Worm (Caenorhabditis elegans) whole organism, late embryonic: ENCODE data around the gene B0457.2.

Experiments used
- C08G9.2 ChIP-seq: sonication (generic microtip); optimal IDR thresholded peaks from 2 replicates; lab custom pipeline; 2016; ENCODE audit warnings: mild to moderate bottlenecking, missing genetic modification characterization, moderate library complexity, missing compliant biosample characterization
- C38D4.7 ChIP-seq: fragments of 200-800 bp; sonication (Bioruptor generic); optimal IDR thresholded peaks from 2 replicates; lab custom pipeline; 2018; ENCODE audit warnings: mild to moderate bottlenecking, missing genetic modification characterization, moderate library complexity, missing compliant biosample characterization
- F13H6.1 ChIP-seq: sonication (generic microtip); optimal IDR thresholded peaks from 2 replicates; lab custom pipeline; 2016; ENCODE audit warnings: missing genetic modification characterization, missing compliant biosample characterization
- K09A11.1 ChIP-seq: sonication (generic microtip); optimal IDR thresholded peaks from 2 replicates; lab custom pipeline; 2017; ENCODE audit warnings: antibody characterized with exemption, mild to moderate bottlenecking, missing genetic modification characterization, missing compliant biosample characterization; ENCODE audit not compliant: insufficient read depth
- Y22D7AL.16 ChIP-seq: sonication (generic microtip); optimal IDR thresholded peaks from 2 replicates; lab custom pipeline; 2016; ENCODE audit warnings: missing genetic modification characterization, missing compliant biosample characterization
- ahr-1 ChIP-seq: sonication (generic microtip); optimal IDR thresholded peaks from 2 replicates; lab custom pipeline; 2016; ENCODE audit warnings: missing genetic modification characterization, missing compliant biosample characterization
- ama-1 ChIP-seq: fragments of 150-350 bp; optimal IDR thresholded peaks from 2 replicates; lab custom pipeline; 2014
- ceh-14 ChIP-seq: sonication (generic microtip); optimal IDR thresholded peaks from 2 replicates; lab custom pipeline; 2016; ENCODE audit warnings: missing genotype, missing genetic modification characterization, missing compliant biosample characterization
- ceh-18 ChIP-seq: sonication (generic microtip); optimal IDR thresholded peaks from 2 replicates; lab custom pipeline; 2016; ENCODE audit warnings: missing genetic modification characterization, missing compliant biosample characterization
- ceh-19 ChIP-seq: fragments of 200-800 bp; sonication (Bioruptor generic); optimal IDR thresholded peaks from 2 replicates; lab custom pipeline; 2018; ENCODE audit warnings: mild to moderate bottlenecking, missing genetic modification characterization, missing compliant biosample characterization
- ceh-2 ChIP-seq: sonication (generic microtip); optimal IDR thresholded peaks from 2 replicates; lab custom pipeline; 2016; ENCODE audit warnings: missing genotype, missing genetic modification characterization, missing compliant biosample characterization
- ceh-22 ChIP-seq: sonication (generic microtip); optimal IDR thresholded peaks from 2 replicates; lab custom pipeline; 2017; ENCODE audit warnings: missing biosample characterization, missing genetic modification characterization
- ceh-24 ChIP-seq: sonication (generic microtip); optimal IDR thresholded peaks from 2 replicates; lab custom pipeline; 2016; ENCODE audit warnings: mild to moderate bottlenecking, missing genetic modification characterization, missing compliant biosample characterization
- ceh-30 ChIP-seq: fragments of 150-350 bp; optimal IDR thresholded peaks from 2 replicates; lab custom pipeline; 2014; ENCODE audit warnings: missing biosample characterization, missing genetic modification characterization
- ceh-34 ChIP-seq: sonication (generic microtip); optimal IDR thresholded peaks from 2 replicates; lab custom pipeline; 2016; ENCODE audit warnings: mild to moderate bottlenecking, missing genetic modification characterization, missing compliant biosample characterization
- ceh-48 ChIP-seq: sonication (generic microtip); optimal IDR thresholded peaks from 2 replicates; lab custom pipeline; 2016; ENCODE audit warnings: missing genetic modification characterization, inconsistent platforms, missing compliant biosample characterization
- ceh-6 ChIP-seq: fragments of 200-800 bp; sonication (Bioruptor generic); optimal IDR thresholded peaks from 2 replicates; lab custom pipeline; 2018; ENCODE audit warnings: mild to moderate bottlenecking, missing genetic modification characterization, missing compliant biosample characterization
- ceh-9 ChIP-seq: sonication (generic microtip); optimal IDR thresholded peaks from 2 replicates; lab custom pipeline; 2016; ENCODE audit warnings: mild to moderate bottlenecking, missing genetic modification characterization, inconsistent platforms, missing compliant biosample characterization
- dmd-4 ChIP-seq: sonication (generic microtip); optimal IDR thresholded peaks from 2 replicates; lab custom pipeline; 2016; ENCODE audit warnings: borderline replicate concordance, missing genetic modification characterization, missing compliant biosample characterization
- dve-1 ChIP-seq: sonication (generic microtip); optimal IDR thresholded peaks from 2 replicates; lab custom pipeline; 2017; ENCODE audit warnings: antibody characterized with exemption, mild to moderate bottlenecking, missing genetic modification characterization, missing compliant biosample characterization
- elt-4 ChIP-seq: sonication (generic microtip); optimal IDR thresholded peaks from 2 replicates; lab custom pipeline; 2016; ENCODE audit warnings: missing genetic modification characterization, missing compliant biosample characterization
- eyg-1 ChIP-seq: sonication (generic microtip); optimal IDR thresholded peaks from 2 replicates; lab custom pipeline; 2016; ENCODE audit warnings: missing genotype, missing genetic modification characterization, missing compliant biosample characterization
- fkh-10 ChIP-seq: fragments of 150-350 bp; optimal IDR thresholded peaks from 2 replicates; lab custom pipeline; 2014; ENCODE audit warnings: missing biosample characterization, missing genetic modification reagents, missing genetic modification characterization
- fkh-6 ChIP-seq: sonication (generic microtip); optimal IDR thresholded peaks from 2 replicates; lab custom pipeline; 2016; ENCODE audit warnings: missing genetic modification characterization, missing compliant biosample characterization
- hlh-15 ChIP-seq: sonication (generic microtip); optimal IDR thresholded peaks from 2 replicates; lab custom pipeline; 2016; ENCODE audit warnings: missing genetic modification characterization, missing compliant biosample characterization
- lin-11 ChIP-seq: fragments of 200-800 bp; sonication (Bioruptor generic); optimal IDR thresholded peaks from 2 replicates; lab custom pipeline; 2018; ENCODE audit warnings: mild to moderate bottlenecking, missing genetic modification characterization, missing compliant biosample characterization
- madf-2 ChIP-seq: sonication (generic microtip); optimal IDR thresholded peaks from 2 replicates; lab custom pipeline; 2017; ENCODE audit warnings: missing genetic modification characterization, missing compliant biosample characterization
- nhr-11 ChIP-seq: fragments of 150-350 bp; optimal IDR thresholded peaks from 2 replicates; lab custom pipeline; 2014; ENCODE audit warnings: missing biosample characterization, missing genetic modification characterization
- pag-3 ChIP-seq: sonication (generic microtip); optimal IDR thresholded peaks from 2 replicates; lab custom pipeline; 2016; ENCODE audit warnings: missing compliant biosample characterization, missing genetic modification characterization, borderline replicate concordance
- pat-9 ChIP-seq: fragments of 200-800 bp; sonication (Bioruptor generic); optimal IDR thresholded peaks from 2 replicates; lab custom pipeline; 2018; ENCODE audit warnings: mild to moderate bottlenecking, missing genetic modification characterization, moderate library complexity, missing compliant biosample characterization
- pha-4 ChIP-seq: fragments of 150-350 bp; optimal IDR thresholded peaks from 2 replicates; lab custom pipeline; 2018; ENCODE audit warnings: missing biosample characterization, missing genetic modification reagents, missing genetic modification characterization
- sox-2 ChIP-seq: fragments of 200-800 bp; sonication (Bioruptor generic); IDR thresholded peaks from 2 replicates; pipeline ENCODE4 v1.3.6; 2022; ENCODE audit warnings: missing genetic modification reagents, missing genetic modification characterization, missing compliant biosample characterization
- sox-4 ChIP-seq: sonication (generic microtip); optimal IDR thresholded peaks from 2 replicates; lab custom pipeline; 2017; ENCODE audit warnings: mild to moderate bottlenecking, missing genetic modification characterization, inconsistent platforms, missing compliant biosample characterization
- syd-9 ChIP-seq: sonication (generic microtip); optimal IDR thresholded peaks from 2 replicates; lab custom pipeline; 2016; ENCODE audit warnings: mild to moderate bottlenecking, missing genetic modification characterization, moderate library complexity, missing compliant biosample characterization
- tbx-7 ChIP-seq: sonication (generic microtip); optimal IDR thresholded peaks from 2 replicates; lab custom pipeline; 2016; ENCODE audit warnings: missing genotype, missing genetic modification characterization, missing compliant biosample characterization
- unc-42 ChIP-seq: sonication (generic microtip); optimal IDR thresholded peaks from 2 replicates; lab custom pipeline; 2016; ENCODE audit warnings: missing genotype, missing genetic modification characterization, missing compliant biosample characterization
- unc-55 ChIP-seq: sonication (generic microtip); optimal IDR thresholded peaks from 2 replicates; lab custom pipeline; 2017; ENCODE audit warnings: missing biosample characterization, missing genetic modification reagents, missing genetic modification characterization
- ztf-16 ChIP-seq: sonication (generic microtip); optimal IDR thresholded peaks from 2 replicates; lab custom pipeline; 2017; ENCODE audit warnings: missing genetic modification characterization, missing compliant biosample characterization

B0457.2 gene

DNA sequence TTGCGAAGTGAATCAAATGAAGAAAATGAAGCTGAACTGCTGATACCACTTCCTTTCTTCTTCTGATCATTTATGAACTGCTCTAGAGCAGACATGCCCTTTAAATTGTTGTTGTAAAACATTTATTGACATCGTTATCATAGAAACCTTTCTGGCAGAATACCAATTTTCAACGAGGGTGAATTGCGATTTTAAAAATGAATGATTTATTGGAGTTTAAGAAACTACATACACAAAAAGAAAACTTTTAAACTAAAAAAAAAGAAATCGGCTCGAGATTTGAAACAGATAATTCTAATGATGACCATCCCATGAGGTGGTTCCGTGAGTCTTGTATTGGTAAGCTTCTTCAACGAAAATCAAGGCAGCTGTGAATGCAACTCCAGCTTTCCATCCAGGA lies 37.7 kb upstream of the B0457.2 start, which contains the start of gene sftd-3:
Gene sftd-3 (minus strand): TSS at position 101 of the 400 bp plus-strand sequence.
- TF ChIP-seq ahr-1 (no peak), lin-11 (tag; lab: Kevin White, UChicago) (no peak), ceh-6 (no peak)

DNA sequence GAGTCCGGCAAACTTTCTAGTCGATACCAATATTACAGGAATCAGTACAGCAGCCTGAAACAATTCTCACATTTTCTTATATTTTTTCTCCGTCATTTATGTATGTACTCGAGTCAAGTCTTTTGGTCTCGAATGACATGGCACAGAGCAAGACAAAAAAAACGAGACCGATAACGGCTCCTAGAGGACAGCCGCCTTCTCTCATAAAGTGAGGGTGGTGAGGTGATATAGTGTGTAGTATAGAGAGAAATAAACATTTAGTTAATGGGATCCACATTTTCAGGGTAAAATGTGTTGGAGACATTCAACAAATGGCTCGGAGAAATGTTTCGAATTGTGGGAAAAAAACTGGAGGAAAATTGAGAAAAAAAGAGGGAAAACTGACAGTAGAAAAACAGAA lies 35.9 kb upstream of the B0457.2 start:
- TF ChIP-seq dmd-4 (tag; lab: Kevin White, UChicago) (no peak), ceh-18 (peak; percentile 42)
- TF ChIP-seq, all 69 proteins: peak for 1

DNA sequence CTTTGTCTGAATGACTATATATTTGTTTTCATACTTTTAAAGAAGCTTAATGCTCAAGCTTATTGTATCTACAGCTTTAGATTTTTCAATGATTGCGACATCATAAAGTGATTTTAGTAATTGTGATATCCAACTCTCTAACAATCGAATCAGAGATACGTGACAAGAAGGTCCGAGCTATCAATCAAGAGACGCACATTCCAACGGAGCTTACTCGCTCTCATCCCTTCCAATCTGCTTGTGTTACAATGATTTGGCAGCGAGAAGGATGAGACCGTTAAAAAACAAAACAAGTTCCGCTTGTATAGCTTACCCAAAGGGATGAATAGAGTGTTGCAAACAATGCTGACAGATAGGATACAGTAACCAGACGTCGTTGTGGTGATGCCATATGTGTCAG lies 35.1 kb upstream of the B0457.2 start:
- TF ChIP-seq unc-42 (no peak), unc-55 (GFP tag; lab: Kevin White, UChicago) (peak; percentile 70)

DNA sequence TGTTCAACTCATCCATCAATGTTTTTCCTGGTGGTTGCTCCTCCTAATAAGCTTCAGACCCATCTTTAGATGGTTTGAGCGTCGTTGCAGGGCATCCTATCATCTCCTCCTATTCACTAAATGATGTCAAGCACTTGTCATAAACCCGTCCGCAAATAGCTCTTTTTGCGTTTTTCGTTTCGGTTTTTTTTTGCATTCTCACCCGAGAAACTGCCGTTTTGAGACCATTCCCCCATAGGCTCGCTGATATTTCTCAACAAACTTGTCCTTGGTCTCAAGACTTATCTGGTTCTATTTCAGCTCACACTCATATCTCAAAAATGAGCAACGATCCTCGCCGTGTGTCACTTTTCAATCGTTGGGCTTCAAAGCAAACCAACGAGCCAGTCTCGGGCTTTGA lies 34.1 kb upstream of the B0457.2 start, which contains the start of gene cal-2:
Gene cal-2 (plus strand): TSS at position 301 of the 400 bp plus-strand sequence.
- TF ChIP-seq sox-4 (no peak), lin-11 (tag; lab: Kevin White, UChicago) (no peak), tbx-7 (no peak), syd-9 (tag; lab: Kevin White, UChicago) (no peak), fkh-10 (no peak), unc-42 (no peak), ceh-9 (tag; lab: Kevin White, UChicago) (no peak), ama-1 (lab: Kevin White, UChicago) (no peak), ceh-48 (tag; lab: Kevin White, UChicago) (no peak)

DNA sequence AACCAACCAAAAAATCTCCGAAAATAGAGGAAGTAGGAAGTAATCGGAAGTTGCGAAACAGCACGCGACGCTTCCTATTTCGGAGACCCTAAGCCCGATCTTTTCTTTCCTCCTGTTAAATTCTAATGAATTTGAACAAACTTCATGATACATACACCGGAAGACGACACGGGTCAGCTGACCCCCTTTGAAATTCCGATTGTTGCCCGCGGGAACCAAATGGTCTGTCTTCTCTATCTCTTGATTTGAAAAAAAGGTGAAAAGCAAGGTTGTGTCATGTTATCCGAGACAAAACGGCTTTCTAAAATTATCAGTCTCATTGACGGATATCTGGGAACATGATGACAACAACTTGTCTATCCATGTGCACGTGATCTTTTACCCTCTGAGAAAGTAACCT lies 32.7 kb upstream of the B0457.2 start:
- TF ChIP-seq ceh-18 (peak; percentile 16), nhr-11 (no peak), ceh-19 (GFP tag; lab: Kevin White, UChicago) (no peak), pha-4 (tag; lab: Kevin White, UChicago) (no peak), ceh-34 (tag; lab: Kevin White, UChicago) (no peak), unc-55 (GFP tag; lab: Kevin White, UChicago) (peak; percentile 66)

DNA sequence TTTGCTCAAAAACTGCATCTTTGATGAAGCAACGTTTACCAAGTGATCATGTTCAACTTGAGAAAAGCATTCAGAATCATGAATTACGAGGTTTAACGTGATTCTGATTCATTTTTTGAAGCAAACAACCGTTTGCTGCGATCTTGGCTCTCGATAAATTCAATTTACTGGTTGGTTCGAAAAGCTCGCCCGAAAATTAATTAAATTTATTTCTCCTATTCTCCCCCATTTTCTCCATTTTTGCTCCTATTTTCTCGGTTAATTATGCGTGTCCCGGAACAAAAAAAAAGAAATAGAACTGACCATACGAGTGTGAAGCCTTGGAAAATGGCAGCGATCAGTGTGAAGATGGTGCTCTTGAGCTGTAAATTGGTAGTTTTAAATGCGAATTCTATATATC lies 30.5 kb upstream of the B0457.2 start:
- TF ChIP-seq ceh-14 (tag; lab: Kevin White, UChicago) (peak; percentile 9), ceh-2 (tag; lab: Kevin White, UChicago) (no peak), ceh-30 (no peak), nhr-11 (no peak), ceh-18 (no peak), ceh-24 (tag; lab: Kevin White, UChicago) (no peak), madf-2 (tag; lab: Kevin White, UChicago) (no peak), ceh-48 (tag; lab: Kevin White, UChicago) (no peak), F13H6.1 (tag; lab: Kevin White, UChicago) (no peak), ceh-22 (tag; lab: Kevin White, UChicago) (no peak), ceh-6 (no peak), fkh-10 (no peak), unc-42 (peak; percentile 95)

DNA sequence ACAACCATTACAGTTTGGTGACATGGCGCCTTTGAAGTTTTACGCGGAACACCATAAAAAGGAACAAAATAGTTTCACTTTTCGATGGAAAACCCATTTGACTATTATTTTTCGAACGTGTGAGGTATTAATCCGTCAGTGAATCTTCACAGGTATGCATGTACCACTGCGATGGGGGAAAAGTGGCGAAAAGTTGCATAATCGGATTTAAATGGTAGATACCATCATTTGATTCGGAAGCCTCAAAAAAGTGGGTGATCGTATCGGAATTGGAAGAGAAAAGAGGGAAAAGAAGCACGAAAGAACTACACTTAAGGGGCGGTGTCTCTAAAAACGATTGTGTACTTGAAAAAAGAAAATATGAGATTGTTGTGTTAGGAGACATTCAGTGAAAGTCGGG lies 27.4 kb upstream of the B0457.2 start:
- TF ChIP-seq ceh-14 (tag; lab: Kevin White, UChicago) (no peak), dve-1 (tag; lab: Kevin White, UChicago) (no peak), K09A11.1 (tag; lab: Kevin White, UChicago) (no peak), C08G9.2 (no peak), F13H6.1 (tag; lab: Kevin White, UChicago) (no peak), hlh-15 (no peak), C38D4.7 (GFP tag; lab: Kevin White, UChicago) (no peak), fkh-10 (no peak), lin-11 (tag; lab: Kevin White, UChicago) (no peak), Y22D7AL.16 (tag; lab: Kevin White, UChicago) (no peak), pag-3 (tag; lab: Kevin White, UChicago) (no peak), ceh-9 (tag; lab: Kevin White, UChicago) (no peak), fkh-6 (no peak), elt-4 (tag; lab: Kevin White, UChicago) (no peak), pat-9 (no peak), eyg-1 (no peak), sox-2 (no peak), ztf-16 (tag; lab: Kevin White, UChicago) (no peak), tbx-7 (no peak), syd-9 (tag; lab: Kevin White, UChicago) (no peak)
